Worm (Caenorhabditis elegans): ENCODE measurements around the gene arx-4.

The arx-4 gene

DNA sequence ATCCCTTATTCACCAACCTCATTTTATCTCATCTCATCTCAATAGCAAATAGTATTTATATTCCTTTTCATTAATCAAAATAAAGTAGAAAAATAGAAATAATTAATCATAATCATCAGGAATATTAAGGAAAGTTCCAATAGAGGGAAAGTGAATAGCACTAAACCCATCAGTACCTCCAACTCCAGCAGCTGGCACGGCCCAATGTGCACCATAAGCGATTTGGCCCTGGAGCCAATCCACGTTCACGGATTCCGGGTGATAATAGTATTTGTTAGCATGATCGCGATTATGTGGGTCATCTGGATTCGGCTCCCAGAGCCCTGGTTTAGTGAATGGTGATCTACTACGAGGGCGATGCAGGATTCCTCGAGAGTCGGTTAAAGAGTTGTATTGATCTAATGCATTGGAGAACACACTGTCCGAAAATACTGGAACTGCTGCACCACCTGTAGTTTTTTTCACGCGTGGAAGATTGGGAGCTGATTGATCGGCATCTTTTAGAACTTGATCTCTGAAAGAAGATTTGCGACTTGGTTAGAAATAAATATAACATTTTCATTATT, 26.3 kb upstream of the arx-4 start (continued):
- peak; percentile 75 for TF ChIP-seq nhr-85 (tag)
- peak; percentile 66 for TF ChIP-seq grh-1 (GFP tag; IDR thresholded peaks at IDR 0.05)
- no peak for TF ChIP-seq efl-3 (GFP tag; optimal IDR thresholded peaks at IDR 0.05)
- TF ChIP-seq lir-3 (tag; optimal IDR thresholded peaks at IDR 0.05; ENCODE audit: poor library complexity): no peak

DNA sequence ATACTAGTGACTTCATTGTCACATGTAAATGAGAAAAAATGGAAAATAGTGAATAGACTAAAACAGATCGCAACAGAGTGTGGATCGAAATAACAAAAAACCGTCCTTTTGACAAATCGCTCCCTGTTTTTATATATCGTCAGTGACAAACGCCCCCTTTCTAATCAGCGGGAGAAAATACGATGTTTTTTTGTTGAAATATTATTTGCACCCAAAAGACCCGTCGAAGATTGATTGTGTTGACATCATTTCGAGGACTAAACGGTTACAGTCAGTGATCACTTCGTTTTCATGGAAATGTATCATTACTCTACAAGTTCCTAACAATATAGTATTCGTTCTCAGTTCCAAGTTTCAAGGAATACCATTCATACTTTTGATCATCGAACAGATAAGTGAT, 22.6 kb upstream of the arx-4 start, which contains the start of gene dos-3:
Gene dos-3 (minus strand): TSS at position 101 of the 400 bp plus-strand sequence.
- TF ChIP-seq ztf-11 (tag; optimal IDR thresholded peaks at IDR 0.05) (no peak), hlh-4 (tag; optimal IDR thresholded peaks at IDR 0.05) (no peak), ama-1 (optimal IDR thresholded peaks at IDR 0.05) (no peak), lin-35 (GFP tag; optimal IDR thresholded peaks at IDR 0.05) (no peak), swsn-7 (tag; optimal IDR thresholded peaks at IDR 0.05) (no peak), ces-1 (GFP tag; optimal IDR thresholded peaks at IDR 0.05) (no peak), xbp-1 (tag; optimal IDR thresholded peaks at IDR 0.05) (no peak), aly-2 (tag; optimal IDR thresholded peaks at IDR 0.05) (no peak), nhr-20 (tag; optimal IDR thresholded peaks at IDR 0.05) (no peak)

DNA sequence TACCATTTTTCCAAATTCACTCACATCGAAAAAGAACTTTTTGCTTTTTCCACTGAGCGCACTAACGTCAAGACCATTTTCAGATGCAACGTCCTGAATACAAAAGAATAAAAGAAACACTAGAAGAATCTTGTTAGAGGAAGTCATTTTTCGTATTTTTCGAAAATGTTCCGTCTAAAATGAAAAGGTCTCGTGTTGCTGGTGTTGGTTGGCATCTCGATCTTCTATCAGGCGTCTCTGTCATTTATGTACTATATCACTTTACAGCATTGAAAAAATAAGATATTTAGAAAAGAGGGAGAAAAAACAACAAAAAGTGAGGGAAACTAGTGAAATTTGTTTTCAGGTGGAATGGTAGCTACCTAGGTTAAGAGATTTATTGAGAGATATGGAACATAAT, 20.9 kb upstream of the arx-4 start, which contains the start of gene K02F3.9:
Gene K02F3.9 (minus strand): TSS at position 190 of the 400 bp plus-strand sequence.
- TF ChIP-seq pag-3 (tag; optimal IDR thresholded peaks at IDR 0.05; ENCODE audit: borderline replicate concordance, insufficient read depth) (peak; percentile 93), F16B12.6 (tag; optimal IDR thresholded peaks at IDR 0.05) (no peak), egl-13 (tag; optimal IDR thresholded peaks at IDR 0.05) (no peak), nhr-71 (tag; optimal IDR thresholded peaks at IDR 0.05) (peak; percentile 18), aha-1 (tag; optimal IDR thresholded peaks at IDR 0.05) (no peak), rnt-1 (tag; optimal IDR thresholded peaks at IDR 0.05) (peak; percentile 23), nhr-237 (tag; optimal IDR thresholded peaks at IDR 0.05) (no peak), ztf-4 (tag; optimal IDR thresholded peaks at IDR 0.05) (no peak), nhr-85 (tag) (peak; percentile 1), efl-1 (optimal IDR thresholded peaks at IDR 0.05) (no peak), efl-1 (GFP tag; optimal IDR thresholded peaks at IDR 0.05 in 1 of 2) (no peak), nhr-20 (tag; optimal IDR thresholded peaks at IDR 0.05) (no peak), mdl-1 (tag; optimal IDR thresholded peaks at IDR 0.05) (no peak), lin-14 (GFP tag; optimal IDR thresholded peaks at IDR 0.05) (peak; percentile 35), nhr-28 (tag; optimal IDR thresholded peaks at IDR 0.05) (no peak), mep-1 (tag; optimal IDR thresholded peaks at IDR 0.05) (peak; percentile 3), fos-1 (tag; optimal IDR thresholded peaks at IDR 0.05) (no peak), aly-2 (tag; optimal IDR thresholded peaks at IDR 0.05) (no peak), egl-27 (tag; optimal IDR thresholded peaks at IDR 0.05) (no peak), hlh-4 (tag; optimal IDR thresholded peaks at IDR 0.05) (no peak)

ce11 chrIII:842630-843029, 19.5 kb upstream of the arx-4 start, which contains the start of gene far-8:
Gene far-8, plus strand, starts transcription at chrIII:842930.
- no peak for TF ChIP-seq dsc-1 (tag; optimal IDR thresholded peaks at IDR 0.05)
- no peak for TF ChIP-seq skn-1 (tag; optimal IDR thresholded peaks at IDR 0.05)
- TF ChIP-seq egl-27 (tag; optimal IDR thresholded peaks at IDR 0.05): no peak
- TF ChIP-seq C16A3.4 (tag; optimal IDR thresholded peaks at IDR 0.05): no peak
- TF ChIP-seq hlh-17 (GFP tag; optimal IDR thresholded peaks at IDR 0.05; ENCODE audit: borderline replicate concordance): no peak
- TF ChIP-seq mab-9 (GFP tag; IDR thresholded peaks at IDR 0.05): no peak
- TF ChIP-seq nhr-90 (tag; optimal IDR thresholded peaks at IDR 0.05; ENCODE audit: poor library complexity): no peak

- no peak for TF ChIP-seq hlh-17 (GFP tag; optimal IDR thresholded peaks at IDR 0.05; ENCODE audit: borderline replicate concordance)
- peak; percentile 18 to 39 for TF ChIP-seq lin-35 (GFP tag; optimal IDR thresholded peaks at IDR 0.05)
- peak; percentile 21 for TF ChIP-seq nhr-20 (tag; optimal IDR thresholded peaks at IDR 0.05)
- TF ChIP-seq mdl-1 (tag; optimal IDR thresholded peaks at IDR 0.05): peak in 1 of 2 experiments; percentile 59
- no peak for TF ChIP-seq nhr-76 (tag; optimal IDR thresholded peaks at IDR 0.05)
- TF ChIP-seq nhr-71 (tag; optimal IDR thresholded peaks at IDR 0.05): peak; percentile 44
- peak; percentile 6 to 15 for TF ChIP-seq efl-1 (optimal IDR thresholded peaks at IDR 0.05)
- peak; percentile 6 to 79 for TF ChIP-seq efl-1 (GFP tag; optimal IDR thresholded peaks at IDR 0.05 in 1 of 2)
- TF ChIP-seq lsy-2 (tag; optimal IDR thresholded peaks at IDR 0.05): peak in 1 of 2 experiments; percentile 19
- TF ChIP-seq dpl-1 (GFP tag; optimal IDR thresholded peaks at IDR 0.05): peak in 1 of 3 experiments; percentile 28
- TF ChIP-seq mep-1 (tag; optimal IDR thresholded peaks at IDR 0.05): peak; percentile 48
- peak; percentile 49 for TF ChIP-seq snu-23 (GFP tag; optimal IDR thresholded peaks at IDR 0.05)
- TF ChIP-seq egl-13 (tag; optimal IDR thresholded peaks at IDR 0.05): no peak
- no peak for TF ChIP-seq pqm-1 (tag; optimal IDR thresholded peaks at IDR 0.05)
- no peak for TF ChIP-seq ces-1 (GFP tag; optimal IDR thresholded peaks at IDR 0.05)
- peak; percentile 43 for TF ChIP-seq rnt-1 (tag; optimal IDR thresholded peaks at IDR 0.05)
- TF ChIP-seq elt-3 (tag; optimal IDR thresholded peaks at IDR 0.05): peak in 1 of 6 experiments; percentile 35
- peak; percentile 36 for TF ChIP-seq nhr-19 (GFP tag; conservative IDR thresholded peaks at IDR 0.05)
- TF ChIP-seq unc-130 (tag; optimal IDR thresholded peaks at IDR 0.05): peak; percentile 37
Observed at ce11 chrIII:843999-844398, 18.1 kb upstream of the arx-4 start.
